Worm (Caenorhabditis elegans) whole organism, midembryonic: ENCODE measurements around the gene fbxb-103.

Experiments used
- T22C8.4 ChIP-seq: fragments of 200-800 bp; sonication (Bioruptor generic); IDR thresholded peaks from 2 replicates; pipeline ENCODE4 v1.3.6; 2022; ENCODE audit warnings: missing genetic modification characterization, missing compliant biosample characterization
- cog-1 ChIP-seq: sonication (generic microtip); optimal IDR thresholded peaks from 2 replicates; lab custom pipeline; 2016; ENCODE audit warnings: missing genetic modification characterization, missing compliant biosample characterization
- flt-1 ChIP-seq: fragments of 200-800 bp; sonication (Bioruptor generic); IDR thresholded peaks from 2 replicates; pipeline ENCODE4 v1.3.6; 2022; ENCODE audit warnings: missing genetic modification characterization, missing compliant biosample characterization
- klf-2 ChIP-seq: fragments of 200-800 bp; sonication (Bioruptor generic); conservative IDR thresholded peaks from 2 replicates; pipeline ENCODE4 v1.3.6; 2022; ENCODE audit warnings: missing genetic modification reagents, missing genetic modification characterization, missing compliant biosample characterization
- med-1 ChIP-seq: sonication (generic microtip); optimal IDR thresholded peaks from 2 replicates; lab custom pipeline; 2017; ENCODE audit warnings: missing genetic modification characterization, mild to moderate bottlenecking, missing compliant biosample characterization, antibody characterized with exemption, missing genetic modification reagents; ENCODE audit not compliant: insufficient read depth
- ref-1 ChIP-seq: fragments of 200-800 bp; sonication (Bioruptor generic); conservative IDR thresholded peaks from 2 replicates; pipeline ENCODE4 v1.3.6; 2022; ENCODE audit warnings: missing genetic modification reagents, missing genetic modification characterization, missing compliant biosample characterization
- tab-1 ChIP-seq: fragments of 200-800 bp; sonication (Bioruptor generic); IDR thresholded peaks from 2 replicates; pipeline ENCODE4 v1.3.6; 2022; ENCODE audit warnings: missing genetic modification characterization, missing compliant biosample characterization
- ztf-29 ChIP-seq: fragments of 200-800 bp; sonication (Bioruptor generic); IDR thresholded peaks from 2 replicates; pipeline ENCODE4 v1.3.6; 2022; ENCODE audit warnings: missing genetic modification reagents, missing genetic modification characterization, missing compliant biosample characterization

DNA sequence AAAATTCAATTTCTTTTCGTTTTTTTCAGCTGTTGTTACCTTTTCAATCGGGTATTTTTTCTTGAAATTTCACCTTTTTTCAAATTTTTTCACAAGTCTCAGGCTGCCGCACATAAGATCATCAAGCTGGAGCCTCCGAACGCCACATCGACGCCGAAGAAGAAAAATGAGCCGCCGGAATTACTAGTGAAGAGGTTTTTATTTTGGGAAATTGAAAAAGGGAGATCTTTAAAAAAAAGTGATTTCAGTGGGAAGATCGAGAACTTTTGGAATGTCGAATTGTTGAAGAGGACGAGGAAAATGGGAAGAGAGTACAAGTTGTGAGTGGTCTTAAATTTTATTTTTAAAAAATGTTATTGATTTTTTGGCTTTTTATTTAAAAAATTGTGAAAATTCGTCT is 43.1 kb downstream of the fbxb-103 start, which contains the start of gene sea-2:
- TF ChIP-seq tab-1 (no peak), flt-1 (GFP tag; lab: Robert Waterston, UW) (no peak), ztf-29 (GFP tag; lab: Robert Waterston, UW) (no peak), klf-2 (GFP tag; lab: Robert Waterston, UW) (no peak), ref-1 (GFP tag; lab: Robert Waterston, UW) (no peak), cog-1 (tag; lab: Kevin White, UChicago) (no peak), med-1 (GFP tag; lab: Kevin White, UChicago) (no peak), T22C8.4 (GFP tag; lab: Robert Waterston, UW) (no peak)
